Worm (Caenorhabditis elegans) whole organism, L4 larva: ENCODE measurements around the gene pde-12.

Experiments
- daf-8 ChIP-seq: fragments of 200-800 bp; sonication (Bioruptor generic); IDR thresholded peaks from 2 replicates; pipeline ENCODE4 v1.3.6; 2022; ENCODE audit warnings: missing genetic modification characterization, missing compliant biosample characterization
- gei-8 ChIP-seq: fragments of 200-800 bp; sonication (Bioruptor generic); optimal IDR thresholded peaks from 2 replicates; lab custom pipeline; 2018; ENCODE audit warnings: mild to moderate bottlenecking, missing genetic modification characterization, missing compliant biosample characterization
- mep-1 ChIP-seq: fragments of 150-350 bp; sonication (generic microtip); optimal IDR thresholded peaks from 3 replicates; lab custom pipeline; 2014; ENCODE audit warnings: missing biosample characterization, missing genetic modification characterization
- unc-39 ChIP-seq: sonication (generic microtip); optimal IDR thresholded peaks from 2 replicates; lab custom pipeline; 2017; ENCODE audit warnings: missing biosample characterization, missing genetic modification characterization

DNA sequence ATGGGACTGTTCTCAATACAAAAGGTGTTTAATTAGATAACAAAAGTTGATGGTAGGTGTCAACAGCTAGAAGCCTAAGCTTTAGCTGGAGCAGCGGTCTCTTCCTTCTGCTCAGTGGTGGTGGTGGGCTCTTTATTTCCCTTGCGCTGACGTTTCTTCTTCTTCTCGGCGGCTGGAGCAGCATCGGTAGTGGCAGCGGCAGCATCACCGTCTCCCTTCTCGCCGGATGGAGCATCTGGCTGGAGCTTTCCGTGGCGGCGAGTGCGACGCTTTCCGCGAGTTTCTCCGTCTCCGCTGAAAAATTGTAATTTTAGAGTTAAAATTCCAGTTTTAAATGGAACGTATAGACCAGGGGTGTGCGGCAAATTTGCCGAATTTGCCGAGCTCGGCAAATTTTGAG lies 22.3 kb upstream of the pde-12 start:
- TF ChIP-seq gei-8 (GFP tag; lab: Kevin White, UChicago) (no peak), daf-8 (no peak), unc-39 (tag; lab: Kevin White, UChicago) (no peak), mep-1 (tag; lab: Kevin White, UChicago) (no peak)
